Fruit fly (Drosophila melanogaster) whole organism, embryonic: ENCODE results near the gene RpS12.

Source experiments
- Ada2b ChIP-seq: fragments of 200-800 bp; sonication (Bioruptor generic); IDR thresholded peaks from 2 replicates; pipeline ENCODE4 v1.3.6; 2022; ENCODE audit warnings: missing biosample characterization, missing genetic modification characterization
- Adf1 ChIP-seq: fragments of 200-800 bp; sonication (Bioruptor generic); IDR thresholded peaks from 2 replicates; pipeline ENCODE4 v1.3.6; 2022; ENCODE audit warnings: missing biosample characterization, missing genetic modification characterization
- CG10462 ChIP-seq: fragments of 200-800 bp; sonication (Bioruptor generic); optimal IDR thresholded peaks from 2 replicates; lab custom pipeline; 2016; ENCODE audit warnings: missing biosample characterization, missing genetic modification characterization
- CG11695 ChIP-seq: fragments of 200-800 bp; sonication (Bioruptor generic); IDR thresholded peaks from 3 replicates; pipeline ENCODE4 v1.3.6; 2022; ENCODE audit warnings: missing biosample characterization, missing genetic modification characterization
- CG12236 ChIP-seq: fragments of 200-800 bp; sonication (Bioruptor generic); optimal IDR thresholded peaks from 2 replicates; lab custom pipeline; 2016; ENCODE audit warnings: missing biosample characterization, missing genetic modification characterization
- CG12659 ChIP-seq: fragments of 200-800 bp; sonication (Bioruptor generic); optimal IDR thresholded peaks from 3 replicates; lab custom pipeline; 2017; ENCODE audit warnings: mild to moderate bottlenecking, missing biosample characterization, missing genetic modification reagents, missing genetic modification characterization
- CG12744 ChIP-seq: fragments of 200-800 bp; sonication (Bioruptor generic); optimal IDR thresholded peaks from 2 replicates; lab custom pipeline; 2016; ENCODE audit warnings: missing biosample characterization, missing genetic modification characterization
- CG14014 ChIP-seq: fragments of 200-800 bp; sonication (Bioruptor generic); IDR thresholded peaks from 2 replicates; pipeline ENCODE4 v1.3.6; 2022; ENCODE audit warnings: missing biosample characterization, missing genetic modification characterization
- CG15269 ChIP-seq: fragments of 200-800 bp; sonication (Bioruptor generic); optimal IDR thresholded peaks from 2 replicates; lab custom pipeline; 2018; ENCODE audit warnings: missing biosample characterization, mild to moderate bottlenecking, missing genetic modification characterization, moderate library complexity
- CG17612 ChIP-seq: fragments of 200-800 bp; sonication (Bioruptor generic); IDR thresholded peaks from 2 replicates; pipeline ENCODE4 v1.3.6; 2022; ENCODE audit warnings: missing biosample characterization, missing genetic modification characterization
- CG1792 ChIP-seq: fragments of 200-800 bp; sonication (Bioruptor generic); optimal IDR thresholded peaks from 2 replicates; lab custom pipeline; 2016; ENCODE audit warnings: missing biosample characterization, missing genetic modification characterization
- CG2129 ChIP-seq: fragments of 200-800 bp; sonication (Bioruptor generic); IDR thresholded peaks from 2 replicates; pipeline ENCODE4 v1.3.6; 2022; ENCODE audit warnings: missing biosample characterization, missing genetic modification characterization; ENCODE audit not compliant: partially characterized antibody
- CG2889 ChIP-seq: fragments of 200-800 bp; sonication (Bioruptor generic); IDR thresholded peaks from 3 replicates; pipeline ENCODE4 v1.3.6; 2022; ENCODE audit warnings: missing biosample characterization, missing genetic modification characterization
- CG31441 ChIP-seq: fragments of 200-800 bp; sonication (Bioruptor generic); IDR thresholded peaks from 2 replicates; pipeline ENCODE4 v1.3.6; 2022; ENCODE audit warnings: missing biosample characterization, missing genetic modification characterization
- CG32532 ChIP-seq: fragments of 200-800 bp; sonication (Bioruptor generic); IDR thresholded peaks from 2 replicates; pipeline ENCODE4 v1.3.6; 2022; ENCODE audit warnings: missing biosample characterization, missing genetic modification characterization
- CG32772 ChIP-seq: fragments of 200-800 bp; sonication (Bioruptor generic); IDR thresholded peaks from 2 replicates; pipeline ENCODE4 v1.3.6; 2022; ENCODE audit warnings: missing biosample characterization, missing genetic modification characterization
- CG3847 ChIP-seq: fragments of 200-800 bp; sonication (Bioruptor generic); IDR thresholded peaks from 2 replicates; pipeline ENCODE4 v1.3.6; 2022; ENCODE audit warnings: missing biosample characterization, missing genetic modification characterization
- CG8944 ChIP-seq: fragments of 200-800 bp; sonication (Bioruptor generic); optimal IDR thresholded peaks from 3 replicates; lab custom pipeline; 2016; ENCODE audit warnings: missing biosample characterization, missing genetic modification characterization
- CG9876 ChIP-seq: fragments of 200-800 bp; sonication (Bioruptor generic); optimal IDR thresholded peaks from 2 replicates; lab custom pipeline; 2016; ENCODE audit warnings: missing biosample characterization, missing genetic modification characterization
- CG9932 ChIP-seq: fragments of 200-800 bp; sonication (Bioruptor generic); IDR thresholded peaks from 2 replicates; pipeline ENCODE4 v1.3.6; 2022; ENCODE audit warnings: missing biosample characterization, missing genetic modification characterization
- Gsc ChIP-seq: fragments of 200-800 bp; sonication (Bioruptor generic); IDR thresholded peaks from 2 replicates; pipeline ENCODE4 v1.3.6; 2022; ENCODE audit warnings: missing biosample characterization, missing genetic modification characterization
- Hey ChIP-seq: fragments of 200-800 bp; sonication (Bioruptor generic); optimal IDR thresholded peaks from 3 replicates; lab custom pipeline; 2018; ENCODE audit warnings: missing biosample characterization, mild to moderate bottlenecking, missing genetic modification characterization
- Lim3 ChIP-seq: fragments of 200-800 bp; sonication (Bioruptor generic); IDR thresholded peaks from 2 replicates; pipeline ENCODE4 v1.3.6; 2022; ENCODE audit warnings: missing biosample characterization, missing genetic modification characterization
- MBD-R2 ChIP-seq: fragments of 200-800 bp; sonication (Bioruptor generic); IDR thresholded peaks from 2 replicates; pipeline ENCODE4 v1.3.6; 2022; ENCODE audit warnings: missing biosample characterization, missing genetic modification characterization
- Myb ChIP-seq: fragments of 200-800 bp; sonication (Bioruptor generic); optimal IDR thresholded peaks from 2 replicates; lab custom pipeline; 2016; ENCODE audit warnings: missing biosample characterization, missing genetic modification characterization
- NC2α ChIP-seq: fragments of 200-800 bp; sonication (Bioruptor generic); optimal IDR thresholded peaks from 2 replicates; lab custom pipeline; 2016; ENCODE audit warnings: missing biosample characterization, missing genetic modification characterization
- Nf-YA ChIP-seq: fragments of 200-800 bp; sonication (Bioruptor generic); IDR thresholded peaks from 2 replicates; pipeline ENCODE4 v1.3.6; 2022; ENCODE audit warnings: missing biosample characterization, missing genetic modification characterization
- Xbp1 ChIP-seq: fragments of 200-800 bp; sonication (Bioruptor generic); optimal IDR thresholded peaks from 3 replicates; lab custom pipeline; 2016; ENCODE audit warnings: missing biosample characterization, mild to moderate bottlenecking, missing genetic modification characterization
- ash1 ChIP-seq: fragments of 200-800 bp; sonication (Bioruptor generic); optimal IDR thresholded peaks from 2 replicates; lab custom pipeline; 2018; ENCODE audit warnings: missing biosample characterization, mild to moderate bottlenecking, missing genetic modification characterization
- cg ChIP-seq: fragments of 200-800 bp; sonication (Bioruptor generic); optimal IDR thresholded peaks from 3 replicates; lab custom pipeline; 2019; ENCODE audit warnings: missing biosample characterization, mild to moderate bottlenecking, missing genetic modification characterization, moderate library complexity
- cwo ChIP-seq: fragments of 200-800 bp; sonication (Bioruptor generic); optimal IDR thresholded peaks from 3 replicates; lab custom pipeline; 2017; ENCODE audit warnings: missing biosample characterization, missing genetic modification characterization, mild to moderate bottlenecking, moderate library complexity, missing genetic modification reagents
- dm ChIP-seq: fragments of 200-800 bp; sonication (Bioruptor generic); optimal IDR thresholded peaks from 3 replicates; lab custom pipeline; 2016; ENCODE audit warnings: missing biosample characterization, missing genetic modification characterization
- en ChIP-seq: fragments of 200-800 bp; sonication (Bioruptor generic); optimal IDR thresholded peaks from 2 replicates; lab custom pipeline; 2016; ENCODE audit warnings: missing biosample characterization, missing genetic modification characterization
- her ChIP-seq: fragments of 200-800 bp; sonication (Bioruptor generic); optimal IDR thresholded peaks from 2 replicates; lab custom pipeline; 2016; ENCODE audit warnings: missing biosample characterization, missing genetic modification characterization
- hkb ChIP-seq, 2 experiments: fragments of 200-800 bp in 1 of 2; fragments of >200 bp in 1 of 2; sonication (Bioruptor generic) in 1 of 2; IDR thresholded peaks in 1 of 2; optimal IDR thresholded peaks in 1 of 2; 2 replicates each; pipeline versions ENCODE4 v1.3.6 to Lab custom; 2017 to 2022; ENCODE audit warnings: missing biosample characterization in 1 of 2, missing genetic modification characterization in 1 of 2
- lmd ChIP-seq: fragments of 200-800 bp; sonication (Bioruptor generic); IDR thresholded peaks from 2 replicates; pipeline ENCODE4 v1.3.6; 2022; ENCODE audit warnings: missing biosample characterization, missing genetic modification characterization
- mirr ChIP-seq: fragments of 200-800 bp; sonication (Bioruptor generic); optimal IDR thresholded peaks from 3 replicates; lab custom pipeline; 2018; ENCODE audit warnings: missing biosample characterization, mild to moderate bottlenecking, missing genetic modification characterization
- mld ChIP-seq: fragments of 200-800 bp; sonication (Bioruptor generic); IDR thresholded peaks from 3 replicates; pipeline ENCODE4 v1.3.6; 2022; ENCODE audit warnings: missing biosample characterization, missing genetic modification characterization; ENCODE audit not compliant: partially characterized antibody
- nerfin-2 ChIP-seq: fragments of 200-800 bp; sonication (Bioruptor generic); IDR thresholded peaks from 2 replicates; pipeline ENCODE4 v1.3.6; 2022; ENCODE audit warnings: missing biosample characterization, missing genetic modification characterization; ENCODE audit not compliant: partially characterized antibody
- nom ChIP-seq: fragments of 200-800 bp; sonication (Bioruptor generic); optimal IDR thresholded peaks from 2 replicates; lab custom pipeline; 2017; ENCODE audit warnings: missing biosample characterization, missing genetic modification characterization, mild to moderate bottlenecking, moderate library complexity, missing genetic modification reagents
- pum ChIP-seq: fragments of 200-800 bp; sonication (Bioruptor generic); optimal IDR thresholded peaks from 2 replicates; lab custom pipeline; 2016; ENCODE audit warnings: missing biosample characterization, missing genetic modification characterization
- ranshi ChIP-seq: fragments of 200-800 bp; sonication (Bioruptor generic); IDR thresholded peaks from 2 replicates; pipeline ENCODE4 v1.3.6; 2022; ENCODE audit warnings: missing biosample characterization, missing genetic modification characterization
- repo ChIP-seq: fragments of 200-800 bp; sonication (Bioruptor generic); optimal IDR thresholded peaks from 2 replicates; lab custom pipeline; 2016; ENCODE audit warnings: missing biosample characterization, missing genetic modification characterization
- sens-2 ChIP-seq: fragments of 200-800 bp; sonication (Bioruptor generic); IDR thresholded peaks from 2 replicates; pipeline ENCODE4 v1.3.6; 2022; ENCODE audit warnings: missing biosample characterization, missing genetic modification characterization
- slbo ChIP-seq: fragments of 200-800 bp; sonication (Bioruptor generic); IDR thresholded peaks from 2 replicates; pipeline ENCODE4 v1.3.6; 2022; ENCODE audit warnings: missing biosample characterization, missing genetic modification characterization
- slp2 ChIP-seq: fragments of 200-800 bp; sonication (Bioruptor generic); optimal IDR thresholded peaks from 2 replicates; lab custom pipeline; 2016; ENCODE audit warnings: missing biosample characterization, missing genetic modification characterization
- tap ChIP-seq: fragments of 200-800 bp; optimal IDR thresholded peaks from 3 replicates; lab custom pipeline; 2019; ENCODE audit warnings: missing biosample characterization, mild to moderate bottlenecking, missing genetic modification characterization, moderate library complexity
- twi ChIP-seq: fragments of 200-800 bp; optimal IDR thresholded peaks from 2 replicates; lab custom pipeline; 2019; ENCODE audit warnings: missing biosample characterization, mild to moderate bottlenecking, missing genetic modification characterization, moderate library complexity
- yki ChIP-seq: fragments of >200 bp; optimal IDR thresholded peaks from 3 replicates; lab custom pipeline; 2018
- zfh1 ChIP-seq: fragments of 200-800 bp; sonication (Bioruptor generic); IDR thresholded peaks from 3 replicates; pipeline ENCODE4 v1.3.6; 2022; ENCODE audit warnings: missing biosample characterization, missing genetic modification characterization

Gene RpS12

dm6 chr3L:13041292-13042067, 18.3 kb downstream of the RpS12 start, which contains the start of gene RpS4 (continued):
- TF ChIP-seq CG1792 (GFP tag; lab: Kevin White, UChicago), result peak; percentile 75
- no peak for TF ChIP-seq mld (GFP tag; lab: Robert Waterston, UW)
- peak; percentile 82 for TF ChIP-seq CG12236
- peak; percentile 82 for TF ChIP-seq en (GFP tag; lab: Kevin White, UChicago)
- TF ChIP-seq Myb (GFP tag; lab: Kevin White, UChicago), result peak; percentile 60
- TF ChIP-seq CG11695 (GFP tag; lab: Robert Waterston, UW), result peak; percentile 74
- peak; percentile 74 for TF ChIP-seq Nf-YA (GFP tag; lab: Robert Waterston, UW)
- TF ChIP-seq zfh1 (GFP tag; lab: Robert Waterston, UW), result peak; percentile 92
- peak; percentile 68 for TF ChIP-seq pum
- TF ChIP-seq CG9932, result peak; percentile 92
- peak; percentile 70 for TF ChIP-seq CG32772 (GFP tag; lab: Robert Waterston, UW)
- TF ChIP-seq tap (tag; lab: Kevin White, UChicago), result peak; percentile 79
- TF ChIP-seq CG32532 (GFP tag; lab: Robert Waterston, UW), result peak; percentile 92
- TF ChIP-seq lmd, result peak; percentile 82
- TF ChIP-seq nerfin-2 (GFP tag; lab: Robert Waterston, UW), result no peak
- no peak for TF ChIP-seq yki (lab: Kevin White, UChicago)
- peak; percentile 80 for TF ChIP-seq ranshi
- peak; percentile 93 for TF ChIP-seq her (GFP tag; lab: Kevin White, UChicago)
- TF ChIP-seq CG31441, result peak; percentile 82
- TF ChIP-seq CG3847 (GFP tag; lab: Robert Waterston, UW), result peak; percentile 85
- TF ChIP-seq repo (GFP tag; lab: Kevin White, UChicago), result peak; percentile 81
- peak; percentile 97 for TF ChIP-seq ash1 (GFP tag; lab: Kevin White, UChicago)
- TF ChIP-seq slbo, result peak; percentile 89
- TF ChIP-seq CG12744 (GFP tag; lab: Kevin White, UChicago), result peak; percentile 79
- TF ChIP-seq Ada2b (GFP tag; lab: Robert Waterston, UW), result peak; percentile 53
- TF ChIP-seq sens-2 (GFP tag; lab: Robert Waterston, UW), result peak; percentile 92
- peak; percentile 98 for TF ChIP-seq dm (GFP tag; lab: Kevin White, UChicago)
- peak; percentile 82 for TF ChIP-seq Xbp1 (GFP tag; lab: Kevin White, UChicago)
- TF ChIP-seq CG10462, result peak; percentile 31
- 0 out of 2 replicates have a peak, but pooled peaks have one; percentile 51 for TF ChIP-seq Lim3 (GFP tag; lab: Robert Waterston, UW)
- no peak for TF ChIP-seq hkb (optimal IDR thresholded peaks at IDR 0.05; lab: Kevin White, UChicago)
- peak; percentile 86 for TF ChIP-seq hkb (GFP tag; IDR thresholded peaks at IDR 0.05; lab: Robert Waterston, UW)
- peak; percentile 63; the same call in 2 of the 3 replicates for TF ChIP-seq CG2889 (GFP tag; lab: Robert Waterston, UW)
- peak; percentile 89 for TF ChIP-seq CG14014 (GFP tag; lab: Robert Waterston, UW)
- peak; percentile 88 for TF ChIP-seq CG9876
- peak; percentile 99 for TF ChIP-seq mirr (GFP tag; lab: Kevin White, UChicago)
- peak; percentile 85 for TF ChIP-seq CG15269 (tag; lab: Kevin White, UChicago)
- no peak for TF ChIP-seq cg
- TF ChIP-seq twi, result peak; percentile 62
- peak; percentile 48; the same call in 1 of the 2 replicates for TF ChIP-seq Adf1 (GFP tag; lab: Robert Waterston, UW)
- TF ChIP-seq cwo (GFP tag; lab: Kevin White, UChicago), result peak; percentile 79
- TF ChIP-seq CG2129, result no peak
- peak; percentile 88 for TF ChIP-seq slp2 (GFP tag; lab: Kevin White, UChicago)
- TF ChIP-seq Gsc (GFP tag; lab: Robert Waterston, UW), result no peak
- TF ChIP-seq Hey (tag; lab: Kevin White, UChicago), result peak; percentile 95
- peak; percentile 97 for TF ChIP-seq nom (GFP tag; lab: Kevin White, UChicago)
- peak; percentile 61 for TF ChIP-seq NC2α
- TF ChIP-seq CG8944 (GFP tag; lab: Kevin White, UChicago), result peak; percentile 74
- TF ChIP-seq CG17612, result peak; percentile 77
- peak; percentile 95 for TF ChIP-seq CG12659
- peak; percentile 51 for TF ChIP-seq MBD-R2 (GFP tag; lab: Robert Waterston, UW)
